In the genomic region with DNA sequence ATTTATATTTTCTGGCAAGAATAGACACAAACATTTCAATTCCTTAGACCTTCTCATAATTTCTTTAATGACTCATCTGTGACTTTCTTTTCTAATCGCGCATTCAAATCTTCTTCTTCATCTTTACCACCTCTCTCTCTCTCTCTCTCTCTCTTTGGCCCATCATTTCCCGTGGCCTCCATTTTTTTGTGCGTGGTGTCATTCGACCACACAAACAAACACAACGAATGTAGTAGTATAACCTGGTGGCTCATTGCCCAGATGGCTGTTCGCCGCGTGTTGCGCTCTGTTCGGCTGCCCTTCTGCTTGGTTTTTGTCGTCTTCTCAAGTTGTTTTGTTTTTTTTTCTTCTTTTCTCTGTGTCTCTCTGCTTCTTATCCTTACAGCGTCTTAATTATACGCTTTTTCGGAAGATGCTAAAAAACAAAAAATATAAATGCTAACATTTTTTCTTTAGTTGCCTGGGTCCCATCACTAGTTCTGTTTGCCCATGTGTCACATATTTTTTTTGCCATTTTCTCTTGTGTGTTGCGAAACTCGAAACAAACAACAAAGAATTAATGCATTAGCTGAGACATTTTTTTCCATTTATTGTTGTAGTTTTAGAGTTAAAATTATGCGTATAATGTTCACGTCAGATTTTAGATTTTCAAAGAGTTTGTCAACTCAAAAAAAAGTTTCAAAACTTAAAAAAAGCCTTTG, we compare ENCODE assay signal across 4 worm cellular contexts.
TF ChIP-seq lines count a peak whose summit lies in the region.

No protein-coding gene starts in this region.

TF ChIP-seq in whole organism, L2 larva, 48 proteins besides CTCF, POLR2A, EP300 and RAD21 (continued from another document):
- TF ChIP-seq mdl-1 (tag; optimal IDR thresholded peaks at IDR 0.05; lab: Kevin White, UChicago) (no peak), skn-1 (tag; optimal IDR thresholded peaks at IDR 0.05; lab: Kevin White, UChicago) (no peak), sem-4 (tag; optimal IDR thresholded peaks at IDR 0.05; lab: Kevin White, UChicago) (peak; percentile 27), nhr-12 (tag; optimal IDR thresholded peaks at IDR 0.05; lab: Kevin White, UChicago) (no peak), nhr-237 (tag; optimal IDR thresholded peaks at IDR 0.05; lab: Kevin White, UChicago) (no peak), nhr-23 (tag; optimal IDR thresholded peaks at IDR 0.05; lab: Kevin White, UChicago) (no peak), unc-55 (GFP tag; optimal IDR thresholded peaks at IDR 0.05; lab: Kevin White, UChicago) (no peak), alr-1 (tag; optimal IDR thresholded peaks at IDR 0.05; lab: Kevin White, UChicago) (no peak), sma-9 (GFP tag; optimal IDR thresholded peaks at IDR 0.05; lab: Kevin White, UChicago) (no peak), sma-9 (tag; optimal IDR thresholded peaks at IDR 0.05; lab: Kevin White, UChicago) (no peak), nhr-25 (tag; optimal IDR thresholded peaks at IDR 0.05; lab: Kevin White, UChicago) (peak; percentile 50), nhr-129 (tag; optimal IDR thresholded peaks at IDR 0.05; lab: Kevin White, UChicago) (peak; percentile 14), sma-3 (GFP tag; optimal IDR thresholded peaks at IDR 0.05; lab: Kevin White, UChicago) (peak; percentile 4)

TF ChIP-seq in whole organism, L3 larva, 47 proteins besides CTCF, POLR2A, EP300 and RAD21 (continued from another document):
- TF ChIP-seq elt-1 (tag; optimal IDR thresholded peaks at IDR 0.05; lab: Kevin White, UChicago) = peak; percentile 25
- no peak for TF ChIP-seq R02D3.7 (tag; optimal IDR thresholded peaks at IDR 0.05; lab: Kevin White, UChicago)

TF ChIP-seq in whole organism, L4 larva, 104 proteins besides CTCF, POLR2A, EP300 and RAD21 (continued from another document):
- TF ChIP-seq nhr-11 (tag; optimal IDR thresholded peaks at IDR 0.05; lab: Kevin White, UChicago) (no peak), mes-2 (tag; optimal IDR thresholded peaks at IDR 0.05; lab: Kevin White, UChicago; ENCODE audit: poor library complexity, severe bottlenecking) (no peak), mep-1 (tag; optimal IDR thresholded peaks at IDR 0.05; lab: Kevin White, UChicago) (peak; percentile 68), Y105C5A.15 (GFP tag; IDR thresholded peaks at IDR 0.05; lab: Robert Waterston, UW) (no peak), ztf-7 (tag; optimal IDR thresholded peaks at IDR 0.05; lab: Kevin White, UChicago) (peak; percentile 13), spr-3 (GFP tag; optimal IDR thresholded peaks at IDR 0.05; lab: Kevin White, UChicago) (no peak), fos-1 (tag; optimal IDR thresholded peaks at IDR 0.05; lab: Kevin White, UChicago) (no peak), zfp-3 (GFP tag; conservative IDR thresholded peaks at IDR 0.05; lab: Robert Waterston, UW) (no peak), nhr-10 (tag; optimal IDR thresholded peaks at IDR 0.05; lab: Kevin White, UChicago) (no peak), nhr-28 (tag; optimal IDR thresholded peaks at IDR 0.05; lab: Kevin White, UChicago) (peak; percentile 48), dmd-6 (GFP tag; IDR thresholded peaks at IDR 0.05; lab: Robert Waterston, UW) (0 out of 2 replicates have a peak, but pooled peaks have one; percentile 22), T26A8.4 (GFP tag; IDR thresholded peaks at IDR 0.05; lab: Robert Waterston, UW) (no peak), lin-38 (GFP tag; IDR thresholded peaks at IDR 0.05; lab: Robert Waterston, UW) (no peak), mdl-1 (tag; optimal IDR thresholded peaks at IDR 0.05; lab: Kevin White, UChicago) (peak in 1 of 2 experiments; percentile 46), daf-8 (GFP tag; IDR thresholded peaks at IDR 0.05; lab: Robert Waterston, UW) (no peak), hlh-30 (tag; optimal IDR thresholded peaks at IDR 0.05; lab: Kevin White, UChicago; ENCODE audit: insufficient read depth) (peak; percentile 38), nhr-77 (tag; optimal IDR thresholded peaks at IDR 0.05; lab: Kevin White, UChicago) (no peak), nhr-6 (tag; optimal IDR thresholded peaks at IDR 0.05; lab: Kevin White, UChicago) (peak; percentile 35), hmg-1.1 (GFP tag; IDR thresholded peaks at IDR 0.05; lab: Robert Waterston, UW) (no peak), hif-1 (tag; optimal IDR thresholded peaks at IDR 0.05; lab: Kevin White, UChicago) (no peak), unc-39 (tag; optimal IDR thresholded peaks at IDR 0.05; lab: Kevin White, UChicago) (no peak), unc-62 (GFP tag; optimal IDR thresholded peaks at IDR 0.05 in 1 of 2; lab: Kevin White, UChicago) (peak in 1 of 2 experiments; percentile 28), unc-62 (tag; optimal IDR thresholded peaks at IDR 0.05; lab: Kevin White, UChicago) (no peak), F49E8.2 (tag; optimal IDR thresholded peaks at IDR 0.05; lab: Kevin White, UChicago; ENCODE audit: borderline replicate concordance) (no peak), dpl-1 (GFP tag; optimal IDR thresholded peaks at IDR 0.05; lab: Kevin White, UChicago) (no peak), nhr-76 (tag; optimal IDR thresholded peaks at IDR 0.05; lab: Kevin White, UChicago) (no peak), daf-16 (GFP tag; optimal IDR thresholded peaks at IDR 0.05; lab: Kevin White, UChicago) (peak in 1 of 2 experiments; percentile 19), daf-16 (tag; optimal IDR thresholded peaks at IDR 0.05; lab: Kevin White, UChicago) (no peak), gei-8 (GFP tag; optimal IDR thresholded peaks at IDR 0.05; lab: Kevin White, UChicago) (no peak), ZK337.2 (GFP tag; IDR thresholded peaks at IDR 0.05; lab: Robert Waterston, UW) (no peak), lin-1 (GFP tag; IDR thresholded peaks at IDR 0.05; lab: Robert Waterston, UW) (no peak), madf-5 (GFP tag; IDR thresholded peaks at IDR 0.05; lab: Robert Waterston, UW) (no peak), hlh-11 (tag; optimal IDR thresholded peaks at IDR 0.05; lab: Kevin White, UChicago) (peak; percentile 58), lin-13 (GFP tag; optimal IDR thresholded peaks at IDR 0.05; lab: Kevin White, UChicago) (no peak), Y48G9A.11 (GFP tag; IDR thresholded peaks at IDR 0.05; lab: Robert Waterston, UW) (no peak), lir-3 (tag; optimal IDR thresholded peaks at IDR 0.05; lab: Kevin White, UChicago) (no peak), duxl-1 (tag; optimal IDR thresholded peaks at IDR 0.05; lab: Kevin White, UChicago; ENCODE audit: poor library complexity) (no peak), unc-130 (GFP tag; optimal IDR thresholded peaks at IDR 0.05; lab: Kevin White, UChicago) (no peak), madf-9 (GFP tag; conservative IDR thresholded peaks at IDR 0.05; lab: Robert Waterston, UW) (no peak), rbr-2 (tag; optimal IDR thresholded peaks at IDR 0.05; lab: Kevin White, UChicago) (no peak)
TF ChIP-seq in whole organism, L4 larva: peak in this region for 10.

TF ChIP-seq in whole organism, mixed stage, embryonic, 35 proteins besides CTCF, POLR2A, EP300 and RAD21 (continued from another document):
- TF ChIP-seq flh-1 (GFP tag; optimal IDR thresholded peaks at IDR 0.05; lab: Kevin White, UChicago) = no peak
- TF ChIP-seq lin-32 (GFP tag; optimal IDR thresholded peaks at IDR 0.05; lab: Kevin White, UChicago) = no peak
- TF ChIP-seq ztf-11 (tag; optimal IDR thresholded peaks at IDR 0.05; lab: Kevin White, UChicago) = no peak
- TF ChIP-seq drap-1 (GFP tag; optimal IDR thresholded peaks at IDR 0.05; lab: Kevin White, UChicago) = no peak
- TF ChIP-seq ceh-83 (GFP tag; optimal IDR thresholded peaks at IDR 0.05; lab: Kevin White, UChicago) = no peak
- TF ChIP-seq unc-62 (GFP tag; optimal IDR thresholded peaks at IDR 0.05; lab: Kevin White, UChicago) = no peak
- no peak for TF ChIP-seq ceh-43 (GFP tag; optimal IDR thresholded peaks at IDR 0.05; lab: Kevin White, UChicago)
- no peak for TF ChIP-seq blmp-1 (tag; optimal IDR thresholded peaks at IDR 0.05; lab: Kevin White, UChicago)
